Fruit fly (Drosophila melanogaster) whole organism, pupa: Measurements from ENCODE around the gene Brd.

Source experiments
- CG10348 ChIP-seq: fragments of 200-800 bp; sonication (Bioruptor generic); IDR thresholded peaks from 2 replicates; pipeline ENCODE4 v1.3.6; 2022; ENCODE audit warnings: missing biosample characterization, missing genetic modification characterization
- CG12605 ChIP-seq: fragments of 200-800 bp; sonication (Bioruptor generic); IDR thresholded peaks from 2 replicates; pipeline ENCODE4 v1.3.6; 2022; ENCODE audit warnings: missing biosample characterization, missing genetic modification characterization
- CG13204 ChIP-seq: fragments of 200-800 bp; sonication (Bioruptor generic); optimal IDR thresholded peaks from 2 replicates; lab custom pipeline; 2018; ENCODE audit warnings: missing biosample characterization, mild to moderate bottlenecking, missing genetic modification characterization, moderate library complexity
- CG14655 ChIP-seq: fragments of 200-800 bp; sonication (Bioruptor generic); optimal IDR thresholded peaks from 3 replicates; lab custom pipeline; 2017; ENCODE audit warnings: mild to moderate bottlenecking, missing biosample characterization, missing genetic modification reagents, missing genetic modification characterization
- CG15710 ChIP-seq: fragments of 200-800 bp; sonication (Bioruptor generic); optimal IDR thresholded peaks from 2 replicates; lab custom pipeline; 2018; ENCODE audit warnings: missing biosample characterization, mild to moderate bottlenecking, missing genetic modification characterization, moderate library complexity
- CG17806 ChIP-seq: fragments of 200-800 bp; sonication (Bioruptor generic); optimal IDR thresholded peaks from 2 replicates; lab custom pipeline; 2018; ENCODE audit warnings: missing biosample characterization, mild to moderate bottlenecking, missing genetic modification characterization, moderate library complexity
- CG32121 ChIP-seq: fragments of 200-800 bp; sonication (Bioruptor generic); IDR thresholded peaks from 2 replicates; pipeline ENCODE4 v1.3.6; 2022; ENCODE audit warnings: missing biosample characterization, missing genetic modification characterization
- CG34367 ChIP-seq: fragments of 200-800 bp; sonication (Bioruptor generic); optimal IDR thresholded peaks from 2 replicates; lab custom pipeline; 2018; ENCODE audit warnings: missing biosample characterization, mild to moderate bottlenecking, missing genetic modification characterization
- CG4496 ChIP-seq: fragments of 200-800 bp; sonication (Bioruptor generic); IDR thresholded peaks from 3 replicates; pipeline ENCODE4 v1.3.6; 2022; ENCODE audit warnings: missing biosample characterization, missing genetic modification characterization
- CG8159 ChIP-seq: fragments of 200-800 bp; sonication (Bioruptor generic); optimal IDR thresholded peaks from 3 replicates; lab custom pipeline; 2018; ENCODE audit warnings: missing biosample characterization, mild to moderate bottlenecking, missing genetic modification characterization, moderate library complexity
- CG8301 ChIP-seq: fragments of 200-800 bp; sonication (Bioruptor generic); optimal IDR thresholded peaks from 2 replicates; lab custom pipeline; 2018; ENCODE audit warnings: missing biosample characterization, mild to moderate bottlenecking, missing genetic modification characterization
- CG9948 ChIP-seq: fragments of 200-800 bp; sonication (Bioruptor generic); optimal IDR thresholded peaks from 2 replicates; lab custom pipeline; 2018; ENCODE audit warnings: missing biosample characterization, mild to moderate bottlenecking, missing genetic modification characterization, moderate library complexity
- D1 ChIP-seq: fragments of 200-800 bp; sonication (Bioruptor generic); optimal IDR thresholded peaks from 2 replicates; lab custom pipeline; 2018; ENCODE audit warnings: missing biosample characterization, mild to moderate bottlenecking, missing genetic modification characterization, moderate library complexity
- EcR ChIP-seq: fragments of 200-800 bp; sonication (Bioruptor generic); optimal IDR thresholded peaks from 3 replicates; lab custom pipeline; 2019; ENCODE audit warnings: missing biosample characterization, missing genetic modification characterization, mild to moderate bottlenecking, moderate library complexity, missing genetic modification reagents
- Ets98B ChIP-seq: fragments of 200-800 bp; sonication (Bioruptor generic); IDR thresholded peaks from 2 replicates; pipeline ENCODE4 v1.3.6; 2022; ENCODE audit warnings: missing biosample characterization, missing genetic modification characterization
- Pif1A ChIP-seq: fragments of 200-800 bp; sonication (Bioruptor generic); optimal IDR thresholded peaks from 3 replicates; lab custom pipeline; 2016; ENCODE audit warnings: missing biosample characterization, missing genetic modification characterization
- Pif1B ChIP-seq: fragments of 200-800 bp; sonication (Bioruptor generic); optimal IDR thresholded peaks from 3 replicates; lab custom pipeline; 2016; ENCODE audit warnings: missing biosample characterization, missing genetic modification characterization
- Snoo ChIP-seq: fragments of 200-800 bp; sonication (Bioruptor generic); optimal IDR thresholded peaks from 3 replicates; lab custom pipeline; 2017; ENCODE audit warnings: missing biosample characterization, mild to moderate bottlenecking, missing genetic modification characterization, inconsistent platforms
- fd96Ca ChIP-seq: fragments of 200-800 bp; sonication (Bioruptor generic); IDR thresholded peaks from 3 replicates; pipeline ENCODE4 v1.3.6; 2022; ENCODE audit warnings: missing biosample characterization, missing genetic modification characterization
- gl ChIP-seq: fragments of 200-800 bp; sonication (Bioruptor generic); optimal IDR thresholded peaks from 2 replicates; lab custom pipeline; 2018; ENCODE audit warnings: missing biosample characterization, mild to moderate bottlenecking, missing genetic modification characterization
- rn ChIP-seq: fragments of 200-800 bp; sonication (Bioruptor generic); IDR thresholded peaks from 2 replicates; pipeline ENCODE4 v1.3.6; 2022; ENCODE audit warnings: missing biosample characterization, missing genetic modification characterization

The Brd gene

DNA sequence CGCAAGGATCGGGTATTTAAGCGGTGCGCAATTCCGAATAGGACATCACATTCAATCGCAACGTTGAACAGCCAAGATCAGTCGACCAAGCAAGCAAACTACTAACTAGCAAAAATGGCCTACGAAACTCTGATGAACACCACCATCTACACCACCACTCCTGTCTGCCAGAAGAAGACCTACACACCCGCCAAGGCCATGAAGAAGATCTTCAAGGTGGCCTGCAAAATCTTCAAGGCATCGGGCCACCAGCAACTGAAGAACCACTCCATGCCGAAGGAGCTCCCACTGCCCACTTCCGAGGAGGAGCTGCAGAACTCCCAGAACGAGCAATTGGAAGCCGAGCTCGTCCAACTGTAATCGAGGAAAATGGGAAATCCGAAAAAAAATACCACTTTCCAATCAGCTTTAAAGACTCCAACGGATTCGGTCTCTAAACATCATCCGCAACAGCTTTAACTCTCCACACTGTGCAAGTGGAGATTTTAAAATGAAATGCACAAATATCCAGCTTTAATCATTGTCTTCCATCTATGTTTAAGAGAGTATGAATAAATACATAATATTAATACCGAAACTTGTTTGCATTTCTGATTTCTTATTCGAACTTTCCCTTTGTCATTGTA is at the start of gene Brd:
TSS of gene Brd (plus strand) at position 43 of the 626 bp plus-strand sequence.
- no peak for TF ChIP-seq CG8301 (tag; lab: Kevin White, UChicago)
- TF ChIP-seq CG14655 (GFP tag; lab: Kevin White, UChicago) = no peak
- no peak for TF ChIP-seq rn
- TF ChIP-seq Pif1B (GFP tag; lab: Kevin White, UChicago) = no peak

DNA sequence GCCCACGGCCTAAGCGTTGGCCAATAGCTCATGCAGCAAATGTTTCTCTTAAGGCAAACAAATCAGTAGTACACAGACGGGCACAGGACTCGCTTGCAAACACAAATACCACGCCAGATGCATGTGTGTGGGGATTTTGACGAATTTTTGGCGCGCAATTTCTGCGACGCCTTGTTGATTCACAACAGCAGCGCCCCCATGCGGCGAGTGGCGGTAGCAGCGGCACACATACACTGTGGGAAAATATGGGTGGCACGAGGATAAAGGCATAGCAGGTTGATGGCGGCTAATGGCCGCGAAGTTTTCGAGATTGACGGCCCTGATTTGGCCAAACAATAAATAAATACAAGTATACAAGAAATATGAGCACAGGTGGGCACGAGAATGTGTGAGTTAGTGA is 46.9 kb upstream of the Brd start:
- no peak for TF ChIP-seq CG8301 (tag; lab: Kevin White, UChicago)
- TF ChIP-seq CG32121 (GFP tag; lab: Robert Waterston, UW) = no peak
- TF ChIP-seq CG15710 = no peak
- TF ChIP-seq CG13204 (GFP tag; lab: Kevin White, UChicago) = no peak
- TF ChIP-seq CG10348 = no peak
- TF ChIP-seq CG8159 (tag; lab: Kevin White, UChicago) = no peak
- no peak for TF ChIP-seq EcR (GFP tag; lab: Kevin White, UChicago)
- no peak for TF ChIP-seq CG34367 (tag; lab: Kevin White, UChicago)
- no peak for TF ChIP-seq CG9948 (tag; lab: Kevin White, UChicago)
- no peak for TF ChIP-seq fd96Ca (GFP tag; lab: Robert Waterston, UW)
- no peak for TF ChIP-seq rn
- TF ChIP-seq Snoo (tag; lab: Kevin White, UChicago) = no peak
- no peak for TF ChIP-seq D1 (tag; lab: Kevin White, UChicago)
- no peak for TF ChIP-seq gl (tag; lab: Kevin White, UChicago)
- no peak for TF ChIP-seq Pif1A (GFP tag; lab: Kevin White, UChicago)
- TF ChIP-seq CG4496 (GFP tag; lab: Robert Waterston, UW) = no peak
- no peak for TF ChIP-seq Ets98B (GFP tag; lab: Robert Waterston, UW)

DNA sequence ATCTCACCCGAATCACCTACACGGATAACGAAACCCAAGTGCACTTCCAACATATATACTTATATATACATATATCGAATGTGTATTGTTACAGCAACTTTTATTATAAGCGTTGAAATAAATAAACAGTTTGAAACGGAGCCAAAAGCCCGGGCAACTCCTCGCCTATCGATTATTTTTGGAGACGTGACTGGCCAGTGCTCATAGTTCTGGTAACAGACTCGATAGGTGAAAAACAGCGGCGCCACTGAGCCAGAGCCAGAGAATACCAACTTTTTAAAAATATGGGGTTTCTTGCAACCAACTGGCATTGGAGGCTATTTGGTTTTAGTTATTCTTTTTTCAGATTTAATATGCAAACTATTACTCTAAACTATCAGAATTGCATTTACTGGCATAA is 29.7 kb upstream of the Brd start:
- TF ChIP-seq CG13204 (GFP tag; lab: Kevin White, UChicago) (no peak), CG32121 (GFP tag; lab: Robert Waterston, UW) (no peak), Pif1A (GFP tag; lab: Kevin White, UChicago) (no peak)

DNA sequence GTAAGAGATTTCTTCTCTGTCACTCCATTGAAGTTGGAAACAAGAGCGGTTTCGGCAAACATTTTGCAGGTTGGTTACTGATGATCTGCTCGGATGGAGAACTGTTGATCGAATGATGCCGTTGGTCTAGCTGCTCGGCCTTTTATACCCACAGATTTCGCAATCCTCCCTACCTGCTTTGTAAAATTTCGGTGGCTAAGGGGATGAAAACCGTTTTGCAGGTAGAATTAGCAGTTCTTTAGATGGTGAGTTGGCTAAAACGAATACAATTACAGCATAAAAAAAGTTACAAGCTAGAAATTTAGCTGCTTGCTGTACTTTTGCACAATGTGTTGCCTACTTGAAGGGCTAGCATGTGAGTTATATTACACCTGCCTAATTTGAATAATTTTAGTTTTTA is 28.2 kb upstream of the Brd start, which contains the start of gene CG13465:
TSS of gene CG13465 (minus strand) at position 101 of the 400 bp plus-strand sequence.
- no peak for TF ChIP-seq CG17806 (tag; lab: Kevin White, UChicago)

DNA sequence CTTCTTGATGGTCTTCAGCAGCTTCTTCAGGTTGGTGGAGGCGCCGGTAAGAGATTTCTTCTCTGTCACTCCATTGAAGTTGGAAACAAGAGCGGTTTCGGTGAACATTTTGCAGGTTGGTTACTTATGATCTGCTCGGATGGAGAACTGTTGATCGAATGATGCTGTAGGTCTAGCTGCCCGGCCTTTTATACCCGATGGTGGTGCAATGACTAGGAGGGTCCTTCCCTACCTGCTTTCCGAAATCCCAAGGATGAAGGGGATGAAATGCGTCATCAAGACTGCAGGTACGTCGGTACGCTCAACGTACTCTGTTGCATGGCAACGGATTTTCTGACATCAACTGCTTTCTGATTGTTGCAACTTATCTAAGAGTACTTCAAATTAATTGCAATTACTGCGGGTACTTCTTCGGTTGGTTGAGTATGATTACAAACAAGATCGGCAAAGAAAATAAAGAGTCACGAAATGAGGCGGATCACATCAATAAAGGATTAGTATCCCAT is 26.5 kb upstream of the Brd start, which contains the start of gene BobA:
TSS of gene BobA (minus strand) at position 165 of the 506 bp plus-strand sequence.
- no peak for TF ChIP-seq CG15710
- TF ChIP-seq Pif1A (GFP tag; lab: Kevin White, UChicago) = no peak
- TF ChIP-seq EcR (GFP tag; lab: Kevin White, UChicago) = no peak
- TF ChIP-seq CG34367 (tag; lab: Kevin White, UChicago) = no peak
- no peak for TF ChIP-seq gl (tag; lab: Kevin White, UChicago)
- no peak for TF ChIP-seq fd96Ca (GFP tag; lab: Robert Waterston, UW)
- TF ChIP-seq CG8159 (tag; lab: Kevin White, UChicago) = no peak
- no peak for TF ChIP-seq CG8301 (tag; lab: Kevin White, UChicago)
- TF ChIP-seq CG4496 (GFP tag; lab: Robert Waterston, UW) = no peak
- TF ChIP-seq CG9948 (tag; lab: Kevin White, UChicago) = no peak
- no peak for TF ChIP-seq CG12605 (GFP tag; lab: Robert Waterston, UW)
- no peak for TF ChIP-seq CG17806 (tag; lab: Kevin White, UChicago)
- TF ChIP-seq CG14655 (GFP tag; lab: Kevin White, UChicago) = no peak
- TF ChIP-seq Ets98B (GFP tag; lab: Robert Waterston, UW) = no peak
- TF ChIP-seq CG13204 (GFP tag; lab: Kevin White, UChicago) = no peak
- TF ChIP-seq rn = no peak
- no peak for TF ChIP-seq Snoo (tag; lab: Kevin White, UChicago)
- no peak for TF ChIP-seq Pif1B (GFP tag; lab: Kevin White, UChicago)
- no peak for TF ChIP-seq D1 (tag; lab: Kevin White, UChicago)
- TF ChIP-seq CG32121 (GFP tag; lab: Robert Waterston, UW) = no peak
- TF ChIP-seq, all 21 proteins: peak for 0

DNA sequence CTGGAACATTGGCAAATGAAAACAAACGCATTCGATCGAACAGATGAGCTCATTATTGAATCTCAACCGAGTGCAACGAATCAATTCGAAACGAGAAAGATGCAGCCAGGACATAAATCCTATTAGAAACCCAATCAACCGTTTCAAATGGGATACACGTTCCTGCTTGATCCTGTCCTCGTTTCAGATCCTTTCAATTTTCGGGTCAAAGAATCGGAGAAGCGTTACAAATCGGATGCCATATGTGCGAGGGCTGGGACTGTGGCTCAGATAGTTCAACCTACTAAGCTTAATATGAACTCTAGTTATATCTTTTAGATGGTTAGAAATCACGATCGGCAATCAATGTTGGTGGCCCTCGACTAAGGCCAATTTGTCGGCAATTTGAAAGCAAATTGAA is 22.5 kb upstream of the Brd start:
- TF ChIP-seq gl (tag; lab: Kevin White, UChicago) = no peak
- no peak for TF ChIP-seq CG32121 (GFP tag; lab: Robert Waterston, UW)
- no peak for TF ChIP-seq rn
- TF ChIP-seq CG8159 (tag; lab: Kevin White, UChicago) = no peak
- TF ChIP-seq D1 (tag; lab: Kevin White, UChicago) = no peak
- TF ChIP-seq CG10348 = no peak
- no peak for TF ChIP-seq Pif1B (GFP tag; lab: Kevin White, UChicago)
- no peak for TF ChIP-seq CG13204 (GFP tag; lab: Kevin White, UChicago)
- TF ChIP-seq CG9948 (tag; lab: Kevin White, UChicago) = no peak
- TF ChIP-seq CG12605 (GFP tag; lab: Robert Waterston, UW) = no peak
- TF ChIP-seq CG8301 (tag; lab: Kevin White, UChicago) = no peak
